Worm (Caenorhabditis elegans): ENCODE measurements around the gene snb-7.

Gene snb-7

ce11 chrIV:12547824-12548223 lies 12.8 kb upstream of the snb-7 start, which contains the start of gene ipmk-1:
Gene ipmk-1 (plus strand): TSS chrIV:12548124.
- TF ChIP-seq mdl-1 (tag; optimal IDR thresholded peaks at IDR 0.05) (no peak), blmp-1 (tag; optimal IDR thresholded peaks at IDR 0.05; ENCODE audit: insufficient read depth) (no peak), mbf-1 (tag; optimal IDR thresholded peaks at IDR 0.05) (no peak), ztf-1 (GFP tag; conservative IDR thresholded peaks at IDR 0.05) (no peak), fos-1 (tag; optimal IDR thresholded peaks at IDR 0.05) (no peak), nhr-25 (tag; optimal IDR thresholded peaks at IDR 0.05) (no peak), aly-2 (tag; optimal IDR thresholded peaks at IDR 0.05) (no peak), ceh-16 (tag; optimal IDR thresholded peaks at IDR 0.05) (no peak), nhr-21 (tag; optimal IDR thresholded peaks at IDR 0.05) (no peak), nhr-10 (tag; optimal IDR thresholded peaks at IDR 0.05) (no peak), gmeb-1 (tag; optimal IDR thresholded peaks at IDR 0.05) (no peak), nhr-6 (tag; optimal IDR thresholded peaks at IDR 0.05) (no peak), R02D3.7 (tag; optimal IDR thresholded peaks at IDR 0.05) (no peak), ceh-82 (tag; optimal IDR thresholded peaks at IDR 0.05) (no peak), sma-3 (GFP tag; optimal IDR thresholded peaks at IDR 0.05) (no peak), nhr-77 (tag; optimal IDR thresholded peaks at IDR 0.05) (no peak), lin-11 (tag; optimal IDR thresholded peaks at IDR 0.05) (no peak)

- TF ChIP-seq ceh-82 (tag; optimal IDR thresholded peaks at IDR 0.05) (no peak), ZK546.5 (tag; optimal IDR thresholded peaks at IDR 0.05) (no peak), nhr-11 (tag; optimal IDR thresholded peaks at IDR 0.05) (no peak), ztf-1 (GFP tag; conservative IDR thresholded peaks at IDR 0.05) (no peak), unc-39 (tag; optimal IDR thresholded peaks at IDR 0.05) (no peak), nhr-129 (tag; optimal IDR thresholded peaks at IDR 0.05) (no peak), R02D3.7 (tag; optimal IDR thresholded peaks at IDR 0.05) (no peak), mab-5 (tag; optimal IDR thresholded peaks at IDR 0.05) (no peak), unc-62 (GFP tag; optimal IDR thresholded peaks at IDR 0.05) (no peak)
Measured at ce11 chrIV:12549014-12549413, 11.7 kb upstream of the snb-7 start.

- TF ChIP-seq unc-55 (GFP tag; optimal IDR thresholded peaks at IDR 0.05) (no peak), F13H6.1 (tag; optimal IDR thresholded peaks at IDR 0.05) (no peak), ceh-16 (tag; optimal IDR thresholded peaks at IDR 0.05) (no peak), lin-39 (tag; optimal IDR thresholded peaks at IDR 0.05) (no peak), zag-1 (tag; optimal IDR thresholded peaks at IDR 0.05) (no peak), lin-13 (GFP tag; optimal IDR thresholded peaks at IDR 0.05) (no peak), nhr-11 (tag; optimal IDR thresholded peaks at IDR 0.05) (no peak), fos-1 (tag; optimal IDR thresholded peaks at IDR 0.05) (no peak)
Measured at ce11 chrIV:12551944-12552343, 8.7 kb upstream of the snb-7 start.

- no peak for TF ChIP-seq nhr-12 (tag; optimal IDR thresholded peaks at IDR 0.05)
- TF ChIP-seq nhr-77 (tag; optimal IDR thresholded peaks at IDR 0.05): no peak
- TF ChIP-seq lin-39 (tag; optimal IDR thresholded peaks at IDR 0.05): no peak
- peak; percentile 56 for TF ChIP-seq sma-9 (GFP tag; optimal IDR thresholded peaks at IDR 0.05)
- no peak for TF ChIP-seq sma-9 (tag; optimal IDR thresholded peaks at IDR 0.05)
- peak; percentile 42 for TF ChIP-seq sma-3 (GFP tag; optimal IDR thresholded peaks at IDR 0.05)
- TF ChIP-seq nhr-23 (tag; optimal IDR thresholded peaks at IDR 0.05): no peak
- peak; percentile 67 for TF ChIP-seq lin-13 (GFP tag; optimal IDR thresholded peaks at IDR 0.05)
- TF ChIP-seq unc-55 (GFP tag; optimal IDR thresholded peaks at IDR 0.05): peak; percentile 88
- TF ChIP-seq ama-1 (optimal IDR thresholded peaks at IDR 0.05): no peak
- peak; percentile 11 for TF ChIP-seq fos-1 (tag; optimal IDR thresholded peaks at IDR 0.05)
- TF ChIP-seq nhr-6 (tag; optimal IDR thresholded peaks at IDR 0.05): peak; percentile 22
- peak; percentile 74 for TF ChIP-seq nhr-25 (tag; optimal IDR thresholded peaks at IDR 0.05)
- peak; percentile 56 for TF ChIP-seq crh-2 (tag; optimal IDR thresholded peaks at IDR 0.05)
- peak; percentile 99 for TF ChIP-seq gmeb-1 (tag; optimal IDR thresholded peaks at IDR 0.05)
- peak; percentile 39 for TF ChIP-seq snpc-4 (tag; optimal IDR thresholded peaks at IDR 0.05)
- TF ChIP-seq lsy-2 (tag; optimal IDR thresholded peaks at IDR 0.05): peak; percentile 73 to 85
- no peak for TF ChIP-seq nhr-11 (tag; optimal IDR thresholded peaks at IDR 0.05)
- TF ChIP-seq C34F6.9 (tag; optimal IDR thresholded peaks at IDR 0.05): peak; percentile 84
- peak; percentile 32 for TF ChIP-seq nhr-21 (tag; optimal IDR thresholded peaks at IDR 0.05)
- peak; percentile 1 for TF ChIP-seq F13H6.1 (tag; optimal IDR thresholded peaks at IDR 0.05)
- TF ChIP-seq nhr-129 (tag; optimal IDR thresholded peaks at IDR 0.05): peak; percentile 19
- peak; percentile 11 for TF ChIP-seq mab-5 (tag; optimal IDR thresholded peaks at IDR 0.05)
Measured at ce11 chrIV:12558925-12559450, 1.7 kb upstream of the snb-7 start, which contains the start of the genes ZK795.2 and ZK795.3. Gene ZK795.2 (minus strand): TSS chrIV:12558975. Gene ZK795.3 (plus strand): TSS chrIV:12559365.
